Fruit fly (Drosophila melanogaster) whole organism, embryonic: ENCODE measurements around the gene Cln7.

ENCODE experiments used
- Abd-B ChIP-seq: fragments of 200-800 bp; sonication (Bioruptor generic); optimal IDR thresholded peaks from 2 replicates; lab custom pipeline; 2018; ENCODE audit warnings: missing biosample characterization, mild to moderate bottlenecking, missing genetic modification characterization, moderate library complexity
- Atf-2 ChIP-seq: fragments of 200-800 bp; sonication (Bioruptor generic); optimal IDR thresholded peaks from 2 replicates; lab custom pipeline; 2016; ENCODE audit warnings: missing biosample characterization, missing genetic modification characterization
- Awh ChIP-seq: fragments of 200-800 bp; sonication (Bioruptor generic); IDR thresholded peaks from 2 replicates; pipeline ENCODE4, ENCODE4 v1.3.6; 2022; ENCODE audit warnings: missing biosample characterization, missing genetic modification characterization
- CG10565 ChIP-seq: fragments of 200-800 bp; sonication (Bioruptor generic); optimal IDR thresholded peaks from 3 replicates; lab custom pipeline; 2016; ENCODE audit warnings: missing biosample characterization, mild to moderate bottlenecking, missing genetic modification characterization
- CG12942 ChIP-seq: fragments of 200-800 bp; sonication (Bioruptor generic); optimal IDR thresholded peaks from 3 replicates; lab custom pipeline; 2016; ENCODE audit warnings: missing biosample characterization, missing genetic modification characterization
- CG13287 ChIP-seq: fragments of 200-800 bp; sonication (Bioruptor generic); IDR thresholded peaks from 2 replicates; pipeline ENCODE4 v1.3.6; 2022; ENCODE audit warnings: missing biosample characterization, missing genetic modification characterization; ENCODE audit not compliant: partially characterized antibody
- CG14667 ChIP-seq: fragments of 200-800 bp; sonication (Bioruptor generic); IDR thresholded peaks from 2 replicates; pipeline ENCODE4 v1.3.6; 2022; ENCODE audit warnings: missing biosample characterization, missing genetic modification characterization
- CG14710 ChIP-seq: fragments of 200-800 bp; sonication (Bioruptor generic); optimal IDR thresholded peaks from 3 replicates; lab custom pipeline; 2019; ENCODE audit warnings: missing biosample characterization, mild to moderate bottlenecking, missing genetic modification characterization, moderate library complexity
- CG17361 ChIP-seq: fragments of 200-800 bp; sonication (Bioruptor generic); IDR thresholded peaks from 3 replicates; pipeline ENCODE4 v1.3.6; 2022; ENCODE audit warnings: missing biosample characterization, missing genetic modification characterization
- CG17912 ChIP-seq: fragments of 200-800 bp; sonication (Bioruptor generic); optimal IDR thresholded peaks from 2 replicates; lab custom pipeline; 2018; ENCODE audit warnings: missing biosample characterization, mild to moderate bottlenecking, missing genetic modification characterization
- CG1792 ChIP-seq: fragments of 200-800 bp; sonication (Bioruptor generic); optimal IDR thresholded peaks from 2 replicates; lab custom pipeline; 2016; ENCODE audit warnings: missing biosample characterization, missing genetic modification characterization
- CG31388 ChIP-seq: fragments of 200-800 bp; sonication (Bioruptor generic); optimal IDR thresholded peaks from 2 replicates; lab custom pipeline; 2016; ENCODE audit warnings: missing biosample characterization, missing genetic modification characterization
- CG33557 ChIP-seq: fragments of 200-800 bp; sonication (Bioruptor generic); optimal IDR thresholded peaks from 2 replicates; lab custom pipeline; 2019; ENCODE audit warnings: missing biosample characterization, mild to moderate bottlenecking, missing genetic modification characterization, moderate library complexity
- CG3726 ChIP-seq: fragments of 200-800 bp; sonication (Bioruptor generic); IDR thresholded peaks from 3 replicates; pipeline ENCODE4, ENCODE4 v1.3.6; 2022; ENCODE audit warnings: missing biosample characterization, missing genetic modification characterization
- CG4282 ChIP-seq: fragments of 200-800 bp; sonication (Bioruptor generic); optimal IDR thresholded peaks from 2 replicates; lab custom pipeline; 2016; ENCODE audit warnings: missing biosample characterization, missing genetic modification characterization
- CG4404 ChIP-seq: fragments of 200-800 bp; sonication (Bioruptor generic); IDR thresholded peaks from 2 replicates; pipeline ENCODE4 v1.3.6; 2022; ENCODE audit warnings: missing biosample characterization, missing genetic modification characterization
- CG4707 ChIP-seq: fragments of 200-800 bp; sonication (Bioruptor generic); optimal IDR thresholded peaks from 2 replicates; lab custom pipeline; 2018; ENCODE audit warnings: missing biosample characterization, mild to moderate bottlenecking, missing genetic modification characterization, moderate library complexity
- CG6654 ChIP-seq: fragments of 200-800 bp; sonication (Bioruptor generic); optimal IDR thresholded peaks from 2 replicates; lab custom pipeline; 2017; ENCODE audit warnings: missing biosample characterization, mild to moderate bottlenecking, missing genetic modification characterization
- CG6683 ChIP-seq: fragments of 200-800 bp; sonication (Bioruptor generic); optimal IDR thresholded peaks from 2 replicates; lab custom pipeline; 2017; ENCODE audit warnings: missing biosample characterization, mild to moderate bottlenecking, missing genetic modification characterization, missing genetic modification reagents
- CG6765 ChIP-seq: fragments of 200-800 bp; sonication (Bioruptor generic); optimal IDR thresholded peaks from 3 replicates; lab custom pipeline; 2017; ENCODE audit warnings: missing biosample characterization, mild to moderate bottlenecking, missing genetic modification characterization
- Chrac-16 ChIP-seq: fragments of 200-800 bp; sonication (Bioruptor generic); optimal IDR thresholded peaks from 3 replicates; lab custom pipeline; 2016; ENCODE audit warnings: missing biosample characterization, missing genetic modification characterization
- D19A ChIP-seq: fragments of 200-800 bp; optimal IDR thresholded peaks from 3 replicates; lab custom pipeline; 2019; ENCODE audit warnings: missing biosample characterization, mild to moderate bottlenecking, missing genetic modification characterization, moderate library complexity
- Doc2 ChIP-seq: fragments of 200-800 bp; sonication (Bioruptor generic); IDR thresholded peaks from 2 replicates; pipeline ENCODE4 v1.3.6; 2022; ENCODE audit warnings: missing biosample characterization, missing genetic modification characterization
- Fer3 ChIP-seq: fragments of 200-800 bp; sonication (Bioruptor generic); optimal IDR thresholded peaks from 2 replicates; lab custom pipeline; 2018; ENCODE audit warnings: missing biosample characterization, mild to moderate bottlenecking, missing genetic modification characterization, moderate library complexity
- HHEX ChIP-seq: fragments of 200-800 bp; sonication (Bioruptor generic); optimal IDR thresholded peaks from 3 replicates; lab custom pipeline; 2017; ENCODE audit warnings: missing biosample characterization, mild to moderate bottlenecking, missing genetic modification characterization, missing genetic modification reagents
- Hmr ChIP-seq: fragments of 200-800 bp; sonication (Bioruptor generic); optimal IDR thresholded peaks from 3 replicates; lab custom pipeline; 2017; ENCODE audit warnings: mild to moderate bottlenecking, missing biosample characterization, missing genetic modification reagents, missing genetic modification characterization
- MTF-1 ChIP-seq: fragments of 200-800 bp; sonication (Bioruptor generic); optimal IDR thresholded peaks from 2 replicates; lab custom pipeline; 2018; ENCODE audit warnings: missing biosample characterization, mild to moderate bottlenecking, missing genetic modification characterization, borderline replicate concordance
- Nf-YA ChIP-seq: fragments of 200-800 bp; sonication (Bioruptor generic); IDR thresholded peaks from 2 replicates; pipeline ENCODE4 v1.3.6; 2022; ENCODE audit warnings: missing biosample characterization, missing genetic modification characterization
- Side ChIP-seq: fragments of 200-800 bp; sonication (Bioruptor generic); optimal IDR thresholded peaks from 2 replicates; lab custom pipeline; 2016; ENCODE audit warnings: missing biosample characterization, missing genetic modification characterization
- Sox102F ChIP-seq: fragments of 200-800 bp; sonication (Bioruptor generic); optimal IDR thresholded peaks from 2 replicates; lab custom pipeline; 2018; ENCODE audit warnings: missing biosample characterization, mild to moderate bottlenecking, missing genetic modification characterization, moderate library complexity
- ase ChIP-seq: fragments of 200-800 bp; sonication (Bioruptor generic); IDR thresholded peaks from 3 replicates; pipeline ENCODE4 v1.3.6; 2022; ENCODE audit warnings: missing biosample characterization, missing genetic modification characterization
- bbx ChIP-seq: fragments of 200-800 bp; sonication (Bioruptor generic); IDR thresholded peaks from 2 replicates; pipeline ENCODE4 v1.3.6; 2022; ENCODE audit warnings: missing biosample characterization, missing genetic modification characterization; ENCODE audit not compliant: partially characterized antibody
- cad ChIP-seq: fragments of >200 bp; optimal IDR thresholded peaks from 2 replicates; lab custom pipeline; 2017; ENCODE audit warnings: missing biosample characterization, missing genetic modification characterization
- chinmo ChIP-seq: fragments of 200-800 bp; sonication (Bioruptor generic); IDR thresholded peaks from 4 replicates; pipeline ENCODE4 v1.3.6; 2022; ENCODE audit warnings: missing biosample characterization, missing genetic modification characterization; ENCODE audit not compliant: partially characterized antibody
- en ChIP-seq: fragments of 200-800 bp; sonication (Bioruptor generic); optimal IDR thresholded peaks from 2 replicates; lab custom pipeline; 2016; ENCODE audit warnings: missing biosample characterization, missing genetic modification characterization
- exex ChIP-seq: fragments of 200-800 bp; sonication (Bioruptor generic); optimal IDR thresholded peaks from 4 replicates; lab custom pipeline; 2018; ENCODE audit warnings: missing biosample characterization, mild to moderate bottlenecking, missing genetic modification characterization, moderate library complexity
- lola ChIP-seq, 3 experiments: fragments of >200 bp in 2 of 3; fragments of 200-800 bp in 1 of 3; sonication (Bioruptor generic) in 1 of 3; optimal IDR thresholded peaks; 2 replicates each; lab custom pipeline; 2017 to 2019; ENCODE audit warnings: missing biosample characterization in 3 of 3, missing genetic modification characterization in 3 of 3, mild to moderate bottlenecking in 1 of 3, moderate library complexity in 1 of 3
- oc ChIP-seq: fragments of 200-800 bp; sonication (Bioruptor generic); optimal IDR thresholded peaks from 2 replicates; lab custom pipeline; 2018; ENCODE audit warnings: missing biosample characterization, mild to moderate bottlenecking, missing genetic modification characterization, moderate library complexity
- otp ChIP-seq: fragments of 200-800 bp; sonication (Bioruptor generic); IDR thresholded peaks from 3 replicates; pipeline ENCODE4, ENCODE4 v1.3.6; 2022; ENCODE audit warnings: missing biosample characterization, missing genetic modification characterization
- pita ChIP-seq: fragments of 200-800 bp; sonication (Bioruptor generic); optimal IDR thresholded peaks from 2 replicates; lab custom pipeline; 2017; ENCODE audit warnings: missing biosample characterization, mild to moderate bottlenecking, missing genetic modification characterization
- pum ChIP-seq: fragments of 200-800 bp; sonication (Bioruptor generic); optimal IDR thresholded peaks from 2 replicates; lab custom pipeline; 2016; ENCODE audit warnings: missing biosample characterization, missing genetic modification characterization
- repo ChIP-seq: fragments of 200-800 bp; sonication (Bioruptor generic); optimal IDR thresholded peaks from 2 replicates; lab custom pipeline; 2016; ENCODE audit warnings: missing biosample characterization, missing genetic modification characterization
- run ChIP-seq: fragments of 200-800 bp; sonication (Bioruptor generic); optimal IDR thresholded peaks from 3 replicates; lab custom pipeline; 2018; ENCODE audit warnings: missing biosample characterization, mild to moderate bottlenecking, missing genetic modification characterization
- scrt ChIP-seq: fragments of 200-800 bp; sonication (Bioruptor generic); optimal IDR thresholded peaks from 2 replicates; lab custom pipeline; 2018; ENCODE audit warnings: missing biosample characterization, mild to moderate bottlenecking, missing genetic modification characterization, moderate library complexity
- tgo ChIP-seq: fragments of 200-800 bp; sonication (Bioruptor generic); IDR thresholded peaks from 3 replicates; pipeline ENCODE4 v1.3.6; 2022; ENCODE audit warnings: missing biosample characterization, missing genetic modification characterization
- unpg ChIP-seq: fragments of 200-800 bp; sonication (Bioruptor generic); optimal IDR thresholded peaks from 3 replicates; lab custom pipeline; 2018; ENCODE audit warnings: missing biosample characterization, mild to moderate bottlenecking, missing genetic modification characterization, moderate library complexity
- vnd ChIP-seq: fragments of 200-800 bp; sonication (Bioruptor generic); IDR thresholded peaks from 3 replicates; pipeline ENCODE4 v1.3.6; 2022; ENCODE audit warnings: missing biosample characterization, missing genetic modification characterization; ENCODE audit not compliant: partially characterized antibody
- wdn ChIP-seq: fragments of 200-800 bp; sonication (Bioruptor generic); IDR thresholded peaks from 2 replicates; pipeline ENCODE4 v1.3.6; 2022; ENCODE audit warnings: missing biosample characterization, missing genetic modification characterization
- yki ChIP-seq: fragments of >200 bp; optimal IDR thresholded peaks from 3 replicates; lab custom pipeline; 2018
- zfh2 ChIP-seq: fragments of 200-800 bp; sonication (Bioruptor generic); optimal IDR thresholded peaks from 2 replicates; lab custom pipeline; 2016; ENCODE audit warnings: missing biosample characterization, missing genetic modification characterization

The Cln7 gene

dm6 chr3L:7370231-7370882 lies 25.4 kb upstream of the Cln7 start (continued):
- no peak for TF ChIP-seq Doc2 (GFP tag; lab: Robert Waterston, UW)
- TF ChIP-seq otp (GFP tag; lab: Robert Waterston, UW) = no peak
- TF ChIP-seq CG12942 (GFP tag; lab: Kevin White, UChicago) = no peak
- TF ChIP-seq CG13287 = peak; percentile 21; the same call in 1 of the 2 replicates
- no peak; the same call in 1 of the 2 replicates for TF ChIP-seq bbx
- no peak for TF ChIP-seq CG6765 (GFP tag; lab: Kevin White, UChicago)
- TF ChIP-seq Abd-B (GFP tag; lab: Kevin White, UChicago) = no peak
- no peak for TF ChIP-seq unpg
- TF ChIP-seq yki (lab: Kevin White, UChicago) = no peak
- TF ChIP-seq Chrac-16 (GFP tag; lab: Kevin White, UChicago) = no peak
- TF ChIP-seq exex (tag; lab: Kevin White, UChicago) = peak; percentile 5
- TF ChIP-seq CG4404 (GFP tag; lab: Robert Waterston, UW) = no peak
- TF ChIP-seq cad = no peak
- TF ChIP-seq CG3726 (GFP tag; lab: Robert Waterston, UW) = no peak
- TF ChIP-seq CG17912 (GFP tag; lab: Kevin White, UChicago) = no peak
- no peak for TF ChIP-seq en (GFP tag; lab: Kevin White, UChicago)
- no peak for TF ChIP-seq CG14710 (tag; lab: Kevin White, UChicago)
- peak; percentile 88 for TF ChIP-seq run
- TF ChIP-seq HHEX (GFP tag; lab: Kevin White, UChicago) = no peak
- no peak for TF ChIP-seq CG17361 (GFP tag; lab: Robert Waterston, UW)
- TF ChIP-seq Sox102F (GFP tag; lab: Kevin White, UChicago) = no peak
- TF ChIP-seq D19A (tag; lab: Kevin White, UChicago) = no peak
- TF ChIP-seq CG33557 (GFP tag; lab: Kevin White, UChicago) = no peak
- peak; percentile 87 for TF ChIP-seq chinmo (GFP tag; lab: Robert Waterston, UW)
- no peak for TF ChIP-seq Fer3 (tag; lab: Kevin White, UChicago)
- TF ChIP-seq lola (GFP tag; optimal IDR thresholded peaks at IDR 0.05; lab: Kevin White, UChicago) = peak in 1 of 3 experiments; percentile 18
- no peak for TF ChIP-seq Awh (GFP tag; lab: Robert Waterston, UW)
- TF ChIP-seq MTF-1 (GFP tag; lab: Kevin White, UChicago) = no peak
- no peak for TF ChIP-seq CG14667 (GFP tag; lab: Robert Waterston, UW)
- TF ChIP-seq CG6654 (GFP tag; lab: Kevin White, UChicago) = no peak
- TF ChIP-seq Side (GFP tag; lab: Kevin White, UChicago) = no peak
- TF ChIP-seq CG6683 (GFP tag; lab: Kevin White, UChicago) = no peak
- TF ChIP-seq CG4282 (GFP tag; lab: Kevin White, UChicago) = no peak
- TF ChIP-seq wdn (GFP tag; lab: Robert Waterston, UW) = no peak
- TF ChIP-seq vnd (GFP tag; lab: Robert Waterston, UW) = no peak
- no peak for TF ChIP-seq Hmr (GFP tag; lab: Kevin White, UChicago)
- TF ChIP-seq repo (GFP tag; lab: Kevin White, UChicago) = no peak
- no peak for TF ChIP-seq oc (tag; lab: Kevin White, UChicago)
- TF ChIP-seq scrt (GFP tag; lab: Kevin White, UChicago) = peak; percentile 64
- no peak for TF ChIP-seq CG1792 (GFP tag; lab: Kevin White, UChicago)
- TF ChIP-seq pita (GFP tag; lab: Kevin White, UChicago) = no peak
- TF ChIP-seq Atf-2 = no peak
- no peak for TF ChIP-seq zfh2 (GFP tag; lab: Kevin White, UChicago)
- no peak for TF ChIP-seq pum
- no peak for TF ChIP-seq CG10565 (GFP tag; lab: Kevin White, UChicago)
- TF ChIP-seq ase (GFP tag; lab: Robert Waterston, UW) = no peak
- TF ChIP-seq tgo (GFP tag; lab: Robert Waterston, UW) = no peak
- TF ChIP-seq CG4707 (GFP tag; lab: Kevin White, UChicago) = no peak
- TF ChIP-seq CG31388 (GFP tag; lab: Kevin White, UChicago) = no peak
- no peak for TF ChIP-seq Nf-YA (GFP tag; lab: Robert Waterston, UW)
